Fruit fly (Drosophila melanogaster): ENCODE data around the gene CG34437.

CG34437 gene

DNA sequence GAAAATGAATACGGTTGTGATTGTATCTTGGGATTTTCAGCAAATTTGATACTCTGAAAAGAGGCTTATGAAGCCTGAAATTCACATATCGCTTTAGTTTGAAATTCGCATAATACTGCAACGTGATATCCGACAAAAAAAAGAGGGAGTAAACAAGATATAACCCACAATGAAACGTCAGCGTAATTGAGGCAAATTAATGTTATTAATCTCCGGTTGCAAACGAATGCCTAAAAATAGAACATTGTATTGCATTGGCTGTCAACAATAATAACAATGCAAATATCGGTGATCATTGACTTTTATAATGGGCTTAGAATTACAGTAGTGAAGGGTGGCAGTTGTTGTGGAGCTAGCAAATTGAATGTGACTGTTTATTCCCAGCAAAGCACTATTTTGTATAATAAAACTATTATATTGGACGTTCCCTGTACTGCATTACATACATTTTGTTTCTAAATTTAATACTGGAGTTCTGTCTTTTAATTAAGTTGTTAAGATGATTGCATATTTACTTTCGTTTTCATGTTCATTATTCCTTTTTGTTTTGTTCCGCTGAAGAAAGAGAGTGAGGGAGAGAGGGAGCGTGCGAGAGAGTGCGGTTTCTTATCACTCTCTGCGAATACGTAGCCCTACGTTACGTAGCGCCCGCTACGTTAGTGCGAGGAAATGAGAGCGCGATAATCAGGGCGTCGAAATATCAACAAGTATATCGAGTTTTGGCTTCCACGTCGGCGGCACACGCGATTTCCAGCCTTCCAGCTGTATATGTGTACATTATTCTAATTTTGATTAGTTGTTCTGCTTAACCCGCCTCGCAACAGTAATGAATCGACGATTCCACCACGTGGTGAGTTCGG lies 47.0 kb downstream of the CG34437 start:
- TF ChIP-seq psq (optimal IDR thresholded peaks at IDR 0.05) (no peak), usp (GFP tag; optimal IDR thresholded peaks at IDR 0.05) (no peak), EcR (GFP tag; optimal IDR thresholded peaks at IDR 0.05) (no peak), Dll (optimal IDR thresholded peaks at IDR 0.05) (no peak), CG8478 (optimal IDR thresholded peaks at IDR 0.05) (no peak), pan (optimal IDR thresholded peaks at IDR 0.05) (no peak)

DNA sequence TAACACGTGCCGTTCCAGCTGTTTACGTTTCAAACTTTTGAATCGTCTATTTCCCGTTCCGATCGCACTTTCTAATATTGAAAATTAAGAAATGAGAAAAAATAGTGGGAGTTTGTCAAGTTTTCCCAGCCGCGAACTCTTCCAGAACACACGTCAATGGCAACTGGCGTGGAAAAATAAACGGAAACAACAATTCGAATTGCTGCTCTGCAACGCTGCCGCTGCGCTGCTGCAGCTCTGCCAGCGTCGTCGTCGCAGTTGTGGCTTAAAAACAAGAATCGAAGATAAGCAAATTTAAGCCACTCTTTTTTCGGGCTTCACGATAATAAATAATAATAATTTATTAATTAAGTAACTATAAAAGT lies 47.6 kb downstream of the CG34437 start:
- no peak for TF ChIP-seq usp (GFP tag; optimal IDR thresholded peaks at IDR 0.05)

DNA sequence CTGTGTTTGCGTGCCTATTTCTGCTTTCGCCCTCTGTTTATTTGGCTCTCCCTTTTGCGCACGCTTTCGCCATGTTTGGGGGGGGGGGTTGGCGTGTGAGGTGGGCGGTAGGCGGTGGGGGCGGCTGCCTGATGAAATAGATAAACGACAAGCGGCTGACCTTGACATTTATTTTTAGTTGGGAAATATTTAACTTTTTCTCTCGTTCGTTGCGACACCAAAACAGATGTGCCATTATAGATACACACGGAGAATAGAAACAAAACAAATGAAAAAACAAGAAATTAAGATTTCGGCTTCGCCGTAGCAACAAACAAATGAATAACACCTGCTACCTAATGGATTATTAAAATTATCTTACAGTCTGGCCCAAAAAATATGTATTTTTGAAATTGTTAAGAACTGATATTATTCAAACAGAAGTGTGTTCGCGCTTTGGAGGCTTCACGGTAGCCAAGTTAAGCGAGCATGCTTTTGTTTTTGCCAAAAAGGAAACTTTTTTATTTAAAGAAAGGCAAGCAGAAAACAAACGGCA lies 48.7 kb downstream of the CG34437 start:
- TF ChIP-seq pan (optimal IDR thresholded peaks at IDR 0.05) (no peak), CG8478 (optimal IDR thresholded peaks at IDR 0.05) (no peak), Dll (optimal IDR thresholded peaks at IDR 0.05) (no peak), psq (optimal IDR thresholded peaks at IDR 0.05) (no peak), usp (GFP tag; optimal IDR thresholded peaks at IDR 0.05) (no peak), EcR (GFP tag; optimal IDR thresholded peaks at IDR 0.05) (no peak)

DNA sequence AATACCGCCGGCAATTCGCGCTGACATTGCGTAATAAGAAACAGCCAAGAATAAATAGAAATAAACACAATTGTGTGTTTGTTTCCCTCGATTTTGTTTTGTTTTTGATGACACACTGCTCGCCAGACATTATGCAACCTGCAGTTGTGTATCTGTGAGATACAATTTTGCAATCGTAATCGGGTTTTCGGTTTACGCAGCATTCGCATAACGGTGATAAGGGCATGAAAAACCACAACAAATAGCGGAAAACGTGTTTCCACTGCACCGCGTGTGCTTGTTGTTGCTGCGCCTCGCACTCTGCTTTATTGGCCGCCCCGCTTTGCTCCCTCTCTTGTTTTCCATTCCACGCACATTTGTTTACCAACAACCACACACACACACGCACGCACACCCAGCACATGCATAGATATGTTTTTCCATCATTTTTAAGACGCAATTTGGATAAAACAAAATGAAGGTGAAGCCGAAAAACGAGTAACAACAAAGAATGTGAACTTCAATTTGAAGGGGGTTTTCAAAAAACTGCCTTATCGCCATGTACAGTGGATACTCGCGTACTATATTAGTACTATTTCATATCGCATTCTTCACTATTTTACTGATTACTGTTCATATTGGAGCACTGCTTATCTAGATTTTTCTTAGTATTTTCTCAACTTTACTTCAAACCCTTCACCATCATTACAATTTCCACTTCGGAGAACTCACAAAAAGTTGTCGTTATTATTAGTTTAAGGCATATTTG lies 49.3 kb downstream of the CG34437 start:
- TF ChIP-seq CG8478 (optimal IDR thresholded peaks at IDR 0.05) (no peak), EcR (GFP tag; optimal IDR thresholded peaks at IDR 0.05) (no peak), usp (GFP tag; optimal IDR thresholded peaks at IDR 0.05) (no peak), Dll (optimal IDR thresholded peaks at IDR 0.05) (no peak), psq (optimal IDR thresholded peaks at IDR 0.05) (no peak), pan (optimal IDR thresholded peaks at IDR 0.05) (no peak)

Data from whole organism.